Worm (Caenorhabditis elegans) whole organism, early embryonic: ENCODE data around the gene F53B1.8.

Experiments
- B0310.2 ChIP-seq: sonication (generic microtip); optimal IDR thresholded peaks from 2 replicates; lab custom pipeline; 2016; ENCODE audit warnings: mild to moderate bottlenecking, missing genetic modification characterization, missing compliant biosample characterization
- F13C5.2 ChIP-seq: sonication (generic microtip); optimal IDR thresholded peaks from 2 replicates; lab custom pipeline; 2017; ENCODE audit warnings: mild to moderate bottlenecking, missing genetic modification characterization, inconsistent platforms, missing compliant biosample characterization
- aly-1 ChIP-seq: sonication (generic microtip); optimal IDR thresholded peaks from 2 replicates; lab custom pipeline; 2016; ENCODE audit warnings: missing genetic modification characterization, missing compliant biosample characterization
- ama-1 ChIP-seq: fragments of 150-350 bp; optimal IDR thresholded peaks from 2 replicates; lab custom pipeline; 2014
- ceh-13 ChIP-seq: fragments of 200-800 bp; sonication (Bioruptor generic); optimal IDR thresholded peaks from 2 replicates; lab custom pipeline; 2018; ENCODE audit warnings: mild to moderate bottlenecking, missing genetic modification characterization, missing compliant biosample characterization
- ceh-36 ChIP-seq: sonication (generic microtip); optimal IDR thresholded peaks from 2 replicates; lab custom pipeline; 2016; ENCODE audit warnings: missing genetic modification characterization, inconsistent platforms, missing compliant biosample characterization
- ets-7 ChIP-seq: sonication (generic microtip); optimal IDR thresholded peaks from 2 replicates; lab custom pipeline; 2016; ENCODE audit warnings: missing genotype, missing genetic modification characterization, missing compliant biosample characterization
- flt-1 ChIP-seq: fragments of 200-800 bp; sonication (Bioruptor generic); IDR thresholded peaks from 2 replicates; pipeline ENCODE4 v1.3.6; 2022; ENCODE audit warnings: missing genetic modification characterization, missing compliant biosample characterization
- hmbx-1 ChIP-seq: sonication (generic microtip); optimal IDR thresholded peaks from 2 replicates; lab custom pipeline; 2016; ENCODE audit warnings: mild to moderate bottlenecking, missing genetic modification characterization, missing compliant biosample characterization
- hmg-4 ChIP-seq: fragments of 200-800 bp; sonication (Bioruptor generic); optimal IDR thresholded peaks from 2 replicates; lab custom pipeline; 2018; ENCODE audit warnings: mild to moderate bottlenecking, missing genetic modification characterization, missing compliant biosample characterization
- hnd-1 ChIP-seq: sonication (generic microtip); optimal IDR thresholded peaks from 2 replicates; lab custom pipeline; 2016; ENCODE audit warnings: missing genetic modification characterization, missing compliant biosample characterization
- pes-1 ChIP-seq: fragments of 200-800 bp; sonication (Bioruptor generic); IDR thresholded peaks from 2 replicates; pipeline ENCODE4 v1.3.6; 2022; ENCODE audit warnings: missing genetic modification reagents, missing genetic modification characterization, missing compliant biosample characterization
- scrt-1 ChIP-seq: fragments of 200-800 bp; sonication (Bioruptor generic); IDR thresholded peaks from 2 replicates; pipeline ENCODE4 v1.3.6; 2022; ENCODE audit warnings: missing genetic modification characterization, missing compliant biosample characterization
- sea-1 ChIP-seq: fragments of 200-800 bp; sonication (Bioruptor generic); conservative IDR thresholded peaks from 2 replicates; pipeline ENCODE4 v1.3.6; 2022; ENCODE audit warnings: missing genetic modification characterization, missing compliant biosample characterization
- tbx-11 ChIP-seq: fragments of 200-800 bp; sonication (Bioruptor generic); IDR thresholded peaks from 2 replicates; pipeline ENCODE4 v1.3.6; 2022; ENCODE audit warnings: missing genetic modification characterization, missing compliant biosample characterization
- tbx-37 ChIP-seq: fragments of 200-800 bp; sonication (Bioruptor generic); conservative IDR thresholded peaks from 2 replicates; pipeline ENCODE4 v1.3.6; 2022; ENCODE audit warnings: missing genetic modification reagents, missing genetic modification characterization, missing compliant biosample characterization
- tra-4 ChIP-seq: sonication (generic microtip); optimal IDR thresholded peaks from 2 replicates; lab custom pipeline; 2017; ENCODE audit warnings: missing genetic modification characterization, missing compliant biosample characterization

Gene F53B1.8

DNA sequence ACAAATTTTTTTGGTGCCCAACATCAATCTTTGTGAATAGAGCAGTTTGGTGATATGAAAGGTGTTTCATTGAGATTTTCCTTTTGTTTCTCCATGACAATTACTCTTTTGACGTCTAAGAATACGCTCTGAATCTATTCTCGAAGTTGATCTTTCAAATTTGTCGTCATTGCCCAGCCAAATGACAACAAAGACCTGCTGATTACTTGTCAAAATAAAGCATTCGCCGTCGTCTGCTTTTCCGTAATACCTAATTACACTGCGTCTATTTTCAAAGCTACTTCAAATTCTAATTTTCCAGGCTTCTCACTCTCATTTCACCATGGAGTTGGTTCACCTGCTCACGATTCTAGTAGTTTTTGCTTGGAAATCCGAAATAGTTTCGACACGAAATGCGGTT lies 24.7 kb downstream of the F53B1.8 start, which contains the start of gene F53B1.3:
TSS of gene F53B1.3 (plus strand) at position 301 of the 400 bp plus-strand sequence.
- TF ChIP-seq B0310.2 (tag; lab: Kevin White, UChicago) (no peak), hmg-4 (GFP tag; lab: Kevin White, UChicago) (no peak), sea-1 (GFP tag; lab: Robert Waterston, UW) (no peak), ama-1 (no peak), ets-7 (tag; lab: Kevin White, UChicago) (no peak)

DNA sequence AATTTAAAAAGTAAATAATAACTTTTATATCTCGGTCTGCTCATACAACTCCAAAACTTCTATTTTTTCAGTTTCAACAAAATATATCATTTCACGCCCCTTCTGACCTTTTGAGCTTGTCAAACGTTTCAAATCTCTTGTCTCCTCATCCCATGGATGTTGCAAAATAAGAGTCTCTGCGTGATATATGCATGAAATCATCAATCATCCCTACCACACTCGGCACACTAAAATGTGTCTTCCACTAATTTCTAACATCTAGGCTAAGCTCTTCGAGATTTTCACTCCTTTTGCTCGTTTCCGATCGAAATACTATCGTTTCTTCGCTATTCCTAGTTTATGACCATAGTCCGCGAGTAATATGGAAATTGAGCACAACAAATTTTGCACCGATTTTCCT lies 31.0 kb downstream of the F53B1.8 start:
- TF ChIP-seq B0310.2 (tag; lab: Kevin White, UChicago) (no peak), F13C5.2 (tag; lab: Kevin White, UChicago) (no peak), tra-4 (tag; lab: Kevin White, UChicago) (no peak), tbx-11 (GFP tag; lab: Robert Waterston, UW) (no peak), scrt-1 (no peak), tbx-37 (GFP tag; lab: Robert Waterston, UW) (no peak), flt-1 (GFP tag; lab: Robert Waterston, UW) (no peak), hnd-1 (tag; lab: Kevin White, UChicago) (no peak), ceh-36 (tag; lab: Kevin White, UChicago) (no peak), aly-1 (tag; lab: Kevin White, UChicago) (no peak), hmg-4 (GFP tag; lab: Kevin White, UChicago) (no peak)

DNA sequence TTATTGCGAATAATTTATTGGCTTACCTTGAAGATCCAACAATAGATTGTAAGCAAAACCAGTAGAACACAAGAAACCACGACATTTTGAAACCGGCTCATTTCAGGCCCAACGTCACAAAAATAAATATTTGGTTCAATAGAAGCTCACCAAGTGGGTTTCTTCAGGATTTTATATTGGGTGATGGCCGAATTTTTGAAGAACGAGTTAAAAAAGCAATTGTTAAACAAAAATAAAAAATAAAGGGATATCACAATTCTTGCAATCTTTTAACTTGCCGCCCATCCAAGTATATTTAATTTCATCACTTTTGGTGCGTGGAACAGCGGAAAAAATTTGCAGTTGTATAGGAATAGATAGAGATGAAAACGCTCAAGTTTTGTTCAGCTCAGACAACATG lies 33.2 kb downstream of the F53B1.8 start, which contains the start of gene T21D9.2:
TSS of gene T21D9.2 (minus strand) at position 101 of the 400 bp plus-strand sequence.
- no peak for TF ChIP-seq hmbx-1 (tag; lab: Kevin White, UChicago)
- no peak for TF ChIP-seq aly-1 (tag; lab: Kevin White, UChicago)
- TF ChIP-seq ama-1, result no peak
- no peak for TF ChIP-seq hnd-1 (tag; lab: Kevin White, UChicago)
- no peak for TF ChIP-seq scrt-1
- TF ChIP-seq ets-7 (tag; lab: Kevin White, UChicago), result no peak
- no peak for TF ChIP-seq tra-4 (tag; lab: Kevin White, UChicago)
- no peak for TF ChIP-seq tbx-37 (GFP tag; lab: Robert Waterston, UW)
- no peak for TF ChIP-seq hmg-4 (GFP tag; lab: Kevin White, UChicago)
- no peak for TF ChIP-seq flt-1 (GFP tag; lab: Robert Waterston, UW)
- TF ChIP-seq ceh-36 (tag; lab: Kevin White, UChicago), result no peak
- TF ChIP-seq tbx-11 (GFP tag; lab: Robert Waterston, UW), result no peak
- TF ChIP-seq B0310.2 (tag; lab: Kevin White, UChicago), result no peak

DNA sequence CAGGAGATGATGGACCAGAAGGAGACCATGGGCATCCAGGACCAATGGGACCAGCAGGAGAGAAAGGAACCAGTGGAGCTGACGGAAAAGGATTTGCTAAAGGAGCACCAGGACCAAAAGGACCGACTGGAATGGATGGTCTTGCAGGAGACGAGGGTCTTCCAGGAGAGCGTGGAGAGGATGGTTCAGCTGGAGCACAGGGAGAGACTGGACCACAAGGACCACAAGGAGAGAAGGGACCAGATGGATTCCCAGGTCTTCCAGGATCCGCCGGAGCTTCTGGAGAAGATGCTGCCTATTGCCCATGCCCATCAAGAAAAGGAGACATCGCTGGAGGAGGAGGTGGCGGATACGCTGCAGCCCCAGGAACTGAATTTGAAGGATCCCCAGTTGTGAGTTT lies 35.9 kb downstream of the F53B1.8 start:
- TF ChIP-seq ceh-13 (GFP tag; lab: Kevin White, UChicago) (no peak), flt-1 (GFP tag; lab: Robert Waterston, UW) (no peak), F13C5.2 (tag; lab: Kevin White, UChicago) (no peak), hnd-1 (tag; lab: Kevin White, UChicago) (no peak), ets-7 (tag; lab: Kevin White, UChicago) (no peak), hmg-4 (GFP tag; lab: Kevin White, UChicago) (no peak), ama-1 (no peak), aly-1 (tag; lab: Kevin White, UChicago) (no peak), tra-4 (tag; lab: Kevin White, UChicago) (no peak), sea-1 (GFP tag; lab: Robert Waterston, UW) (no peak), tbx-37 (GFP tag; lab: Robert Waterston, UW) (no peak), tbx-11 (GFP tag; lab: Robert Waterston, UW) (no peak), pes-1 (GFP tag; lab: Robert Waterston, UW) (no peak), B0310.2 (tag; lab: Kevin White, UChicago) (no peak), ceh-36 (tag; lab: Kevin White, UChicago) (no peak)

DNA sequence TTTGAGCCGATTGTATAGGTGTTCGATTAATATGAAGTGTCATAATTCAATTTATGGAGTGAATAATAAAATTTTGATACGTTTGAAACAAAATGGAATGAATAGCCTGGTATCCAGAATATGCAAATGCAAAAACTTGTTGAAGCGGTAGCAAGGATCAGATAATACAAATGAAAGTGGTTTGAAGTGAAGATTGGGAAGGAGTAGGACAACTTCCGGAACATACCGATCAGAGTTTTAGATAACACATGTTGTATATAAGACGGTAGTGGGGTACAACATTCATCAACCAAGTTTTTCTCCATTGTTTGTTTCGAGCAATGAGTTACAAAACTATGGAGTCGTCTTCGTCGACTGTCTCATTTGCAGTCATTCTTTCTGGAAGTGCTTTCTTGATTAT lies 36.9 kb downstream of the F53B1.8 start, which contains the start of gene col-164:
TSS of gene col-164 (plus strand) at position 301 of the 400 bp plus-strand sequence.
- no peak for TF ChIP-seq ama-1
- no peak for TF ChIP-seq ceh-13 (GFP tag; lab: Kevin White, UChicago)

DNA sequence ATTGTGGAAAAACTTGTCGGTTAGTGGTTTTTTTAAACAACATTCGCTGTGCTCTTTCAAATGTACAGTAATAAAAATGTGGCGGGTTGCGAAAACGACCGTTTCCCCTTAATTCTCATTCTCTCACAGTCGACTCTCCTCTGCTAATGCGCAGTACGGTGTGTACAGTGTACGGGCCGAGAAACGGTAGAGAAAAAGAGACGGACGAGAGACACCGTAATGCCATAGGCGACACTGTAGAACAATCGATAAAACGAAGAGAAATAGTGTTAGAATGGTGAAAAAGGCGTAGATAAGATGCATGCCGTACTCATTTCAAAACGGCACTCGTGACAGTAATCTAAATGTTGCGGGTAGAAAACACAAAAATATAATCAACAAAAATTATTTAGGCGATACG lies 39.5 kb downstream of the F53B1.8 start:
- TF ChIP-seq scrt-1, result no peak

DNA sequence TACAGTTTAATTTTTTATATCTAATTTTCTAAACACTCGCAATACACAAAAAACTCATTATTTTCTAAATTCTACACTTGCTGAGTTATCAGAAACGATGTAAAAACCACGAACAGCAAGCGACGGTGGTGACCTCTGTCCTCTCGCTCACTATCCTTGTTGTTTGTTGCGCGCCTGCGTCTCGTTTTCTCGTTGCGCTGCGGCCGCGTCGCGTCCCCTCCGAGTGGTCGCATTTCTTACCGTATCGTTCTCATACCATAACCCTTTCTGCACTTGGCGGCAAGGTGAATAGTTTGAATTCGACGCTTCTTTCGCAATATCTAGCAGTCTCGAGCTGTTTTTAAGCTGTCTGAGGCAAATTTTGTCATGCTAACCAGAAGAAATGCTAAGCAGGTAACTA lies 40.6 kb downstream of the F53B1.8 start, which contains the start of gene lsy-2:
TSS of gene lsy-2 (plus strand) at position 271 of the 400 bp plus-strand sequence.
- TF ChIP-seq ceh-13 (GFP tag; lab: Kevin White, UChicago) (no peak), ama-1 (no peak), hnd-1 (tag; lab: Kevin White, UChicago) (no peak), F13C5.2 (tag; lab: Kevin White, UChicago) (no peak), tbx-11 (GFP tag; lab: Robert Waterston, UW) (no peak), hmbx-1 (tag; lab: Kevin White, UChicago) (no peak), pes-1 (GFP tag; lab: Robert Waterston, UW) (no peak), hmg-4 (GFP tag; lab: Kevin White, UChicago) (no peak), aly-1 (tag; lab: Kevin White, UChicago) (no peak), B0310.2 (tag; lab: Kevin White, UChicago) (no peak), tra-4 (tag; lab: Kevin White, UChicago) (no peak), ceh-36 (tag; lab: Kevin White, UChicago) (no peak), tbx-37 (GFP tag; lab: Robert Waterston, UW) (no peak), flt-1 (GFP tag; lab: Robert Waterston, UW) (no peak), scrt-1 (no peak), ets-7 (tag; lab: Kevin White, UChicago) (no peak), sea-1 (GFP tag; lab: Robert Waterston, UW) (no peak)

DNA sequence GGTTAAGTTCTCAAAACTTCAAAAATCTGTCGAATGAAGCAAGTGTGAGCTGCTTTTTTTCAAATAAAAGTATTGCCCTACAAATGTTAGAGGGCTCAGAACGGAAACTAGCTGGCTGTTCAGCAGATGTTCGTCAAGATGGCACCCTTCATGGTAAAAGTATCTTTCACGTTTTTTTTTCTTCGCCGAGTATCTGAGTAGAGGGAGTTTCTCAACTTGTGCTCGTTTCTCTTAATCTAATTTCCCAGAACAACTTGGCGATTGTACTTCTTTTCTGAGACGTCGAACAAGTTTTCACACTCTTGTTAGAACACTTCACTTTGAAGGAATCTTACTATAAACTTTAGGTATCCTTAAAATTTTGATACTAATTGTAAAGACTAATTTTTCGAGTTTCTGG lies 42.3 kb downstream of the F53B1.8 start:
- no peak for TF ChIP-seq hmbx-1 (tag; lab: Kevin White, UChicago)
- TF ChIP-seq F13C5.2 (tag; lab: Kevin White, UChicago), result no peak
- no peak for TF ChIP-seq pes-1 (GFP tag; lab: Robert Waterston, UW)
- no peak for TF ChIP-seq tra-4 (tag; lab: Kevin White, UChicago)
